Worm (Caenorhabditis elegans) whole organism, midembryonic: Measurements from ENCODE around the gene C06B8.3.

Experiments
- T22C8.4 ChIP-seq: fragments of 200-800 bp; sonication (Bioruptor generic); IDR thresholded peaks from 2 replicates; pipeline ENCODE4 v1.3.6; 2022; ENCODE audit warnings: missing genetic modification characterization, missing compliant biosample characterization
- cog-1 ChIP-seq: sonication (generic microtip); optimal IDR thresholded peaks from 2 replicates; lab custom pipeline; 2016; ENCODE audit warnings: missing genetic modification characterization, missing compliant biosample characterization
- flt-1 ChIP-seq: fragments of 200-800 bp; sonication (Bioruptor generic); IDR thresholded peaks from 2 replicates; pipeline ENCODE4 v1.3.6; 2022; ENCODE audit warnings: missing genetic modification characterization, missing compliant biosample characterization
- klf-2 ChIP-seq: fragments of 200-800 bp; sonication (Bioruptor generic); conservative IDR thresholded peaks from 2 replicates; pipeline ENCODE4 v1.3.6; 2022; ENCODE audit warnings: missing genetic modification reagents, missing genetic modification characterization, missing compliant biosample characterization
- med-1 ChIP-seq: sonication (generic microtip); optimal IDR thresholded peaks from 2 replicates; lab custom pipeline; 2017; ENCODE audit warnings: missing genetic modification characterization, mild to moderate bottlenecking, missing compliant biosample characterization, antibody characterized with exemption, missing genetic modification reagents; ENCODE audit not compliant: insufficient read depth
- ref-1 ChIP-seq: fragments of 200-800 bp; sonication (Bioruptor generic); conservative IDR thresholded peaks from 2 replicates; pipeline ENCODE4 v1.3.6; 2022; ENCODE audit warnings: missing genetic modification reagents, missing genetic modification characterization, missing compliant biosample characterization
- tab-1 ChIP-seq: fragments of 200-800 bp; sonication (Bioruptor generic); IDR thresholded peaks from 2 replicates; pipeline ENCODE4 v1.3.6; 2022; ENCODE audit warnings: missing genetic modification characterization, missing compliant biosample characterization
- ztf-23 ChIP-seq: fragments of 200-800 bp; sonication (Bioruptor generic); IDR thresholded peaks from 2 replicates; pipeline ENCODE4 v1.3.6; 2022; ENCODE audit warnings: missing genetic modification reagents, missing genetic modification characterization, missing compliant biosample characterization
- ztf-29 ChIP-seq: fragments of 200-800 bp; sonication (Bioruptor generic); IDR thresholded peaks from 2 replicates; pipeline ENCODE4 v1.3.6; 2022; ENCODE audit warnings: missing genetic modification reagents, missing genetic modification characterization, missing compliant biosample characterization

C06B8.3 gene

DNA sequence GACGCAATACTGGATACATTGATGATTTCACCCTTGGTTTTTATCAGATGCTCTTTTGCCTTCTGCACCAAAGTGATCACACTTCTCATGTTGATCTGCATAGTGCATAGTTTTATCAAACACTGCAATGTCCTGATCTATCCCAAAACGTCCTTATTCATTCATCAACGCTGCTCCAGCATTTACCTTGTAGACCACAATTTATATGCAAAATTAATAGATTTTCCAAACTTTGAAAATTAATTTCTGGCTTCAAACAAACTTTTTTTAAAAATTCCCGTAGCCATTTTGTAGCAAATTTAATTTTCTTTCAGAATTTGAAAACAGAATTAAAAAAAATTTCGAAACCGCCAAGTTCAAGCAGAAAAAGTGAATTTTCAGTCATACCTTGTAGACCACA lies at the start of gene C06B8.3:
TSS of gene C06B8.3 (minus strand) at position 101 of the 400 bp plus-strand sequence.
- TF ChIP-seq cog-1 (tag; lab: Kevin White, UChicago) (no peak), ref-1 (GFP tag; lab: Robert Waterston, UW) (no peak), med-1 (GFP tag; lab: Kevin White, UChicago) (no peak), tab-1 (no peak), klf-2 (GFP tag; lab: Robert Waterston, UW) (no peak), T22C8.4 (GFP tag; lab: Robert Waterston, UW) (no peak), ztf-23 (GFP tag; lab: Robert Waterston, UW) (no peak), ztf-29 (GFP tag; lab: Robert Waterston, UW) (no peak), flt-1 (GFP tag; lab: Robert Waterston, UW) (no peak)

DNA sequence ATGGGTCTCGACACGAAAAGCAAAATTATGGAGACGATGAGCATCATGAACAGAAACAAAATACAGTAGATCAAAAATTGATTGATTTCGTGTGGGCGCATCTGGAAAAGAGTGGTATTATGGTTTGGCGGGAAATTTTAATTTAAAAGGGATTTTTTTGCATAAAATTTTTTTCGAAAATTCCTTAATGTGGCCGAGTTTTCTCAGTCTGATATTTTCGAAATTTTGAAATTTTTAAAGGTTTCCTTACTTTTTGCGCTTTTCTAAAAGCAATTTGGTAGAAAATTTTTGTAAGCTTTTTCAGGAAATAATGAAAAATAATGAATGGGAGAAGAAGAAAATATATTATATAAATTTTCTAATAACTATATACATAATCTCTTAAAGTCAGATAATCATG lies 49.4 kb upstream of the C06B8.3 start, which contains the start of gene F21A3.2:
TSS of gene F21A3.2 (minus strand) at position 101 of the 400 bp plus-strand sequence.
- TF ChIP-seq med-1 (GFP tag; lab: Kevin White, UChicago), result no peak

- TF ChIP-seq ref-1 (GFP tag; lab: Robert Waterston, UW), result no peak
- no peak for TF ChIP-seq T22C8.4 (GFP tag; lab: Robert Waterston, UW)
- no peak for TF ChIP-seq tab-1
- TF ChIP-seq klf-2 (GFP tag; lab: Robert Waterston, UW), result no peak
- TF ChIP-seq med-1 (GFP tag; lab: Kevin White, UChicago), result no peak
- TF ChIP-seq ztf-23 (GFP tag; lab: Robert Waterston, UW), result no peak
- TF ChIP-seq flt-1 (GFP tag; lab: Robert Waterston, UW), result no peak
- no peak for TF ChIP-seq cog-1 (tag; lab: Kevin White, UChicago)
- no peak for TF ChIP-seq ztf-29 (GFP tag; lab: Robert Waterston, UW)
Measured at ce11 chrV:15533096-15533495, 48.7 kb upstream of the C06B8.3 start, which contains the start of gene F21A3.11. TSS of gene F21A3.11 (minus strand) at chrV:15533212.

- TF ChIP-seq flt-1 (GFP tag; lab: Robert Waterston, UW) (no peak), ztf-23 (GFP tag; lab: Robert Waterston, UW) (no peak), T22C8.4 (GFP tag; lab: Robert Waterston, UW) (no peak), med-1 (GFP tag; lab: Kevin White, UChicago) (no peak), ztf-29 (GFP tag; lab: Robert Waterston, UW) (no peak), tab-1 (no peak), cog-1 (tag; lab: Kevin White, UChicago) (no peak), ref-1 (GFP tag; lab: Robert Waterston, UW) (no peak), klf-2 (GFP tag; lab: Robert Waterston, UW) (no peak)
Measured at ce11 chrV:15529069-15529468, 44.6 kb upstream of the C06B8.3 start, which contains the start of gene srh-276. TSS of gene srh-276 (plus strand) at chrV:15529369.

- TF ChIP-seq klf-2 (GFP tag; lab: Robert Waterston, UW), result no peak
- no peak for TF ChIP-seq ztf-29 (GFP tag; lab: Robert Waterston, UW)
- no peak for TF ChIP-seq flt-1 (GFP tag; lab: Robert Waterston, UW)
- no peak for TF ChIP-seq tab-1
- TF ChIP-seq ztf-23 (GFP tag; lab: Robert Waterston, UW), result no peak
- no peak for TF ChIP-seq med-1 (GFP tag; lab: Kevin White, UChicago)
- no peak for TF ChIP-seq cog-1 (tag; lab: Kevin White, UChicago)
Measured at ce11 chrV:15521920-15522319, 37.5 kb upstream of the C06B8.3 start, which contains the start of gene lgc-31. TSS of gene lgc-31 (minus strand) at chrV:15522020.

DNA sequence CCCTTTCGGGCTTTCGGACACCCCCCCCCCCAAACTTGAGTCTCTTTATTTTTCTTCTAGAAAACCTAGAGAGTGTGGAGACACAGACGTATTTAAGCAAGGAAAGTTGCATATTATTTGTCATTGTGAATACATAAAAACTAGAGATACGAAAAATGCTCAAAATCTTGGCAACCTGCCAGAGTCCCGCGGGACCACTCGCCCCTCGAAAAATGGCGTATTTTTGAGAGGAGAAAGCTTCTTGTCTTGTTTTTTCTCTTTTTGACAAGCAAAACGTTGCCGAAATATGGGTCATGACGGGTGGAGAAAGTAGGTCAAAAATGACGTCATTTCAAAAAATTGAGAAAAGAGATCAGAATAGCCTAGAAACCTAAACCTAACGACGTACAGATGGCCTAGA lies 36.0 kb upstream of the C06B8.3 start:
- no peak for TF ChIP-seq flt-1 (GFP tag; lab: Robert Waterston, UW)
- TF ChIP-seq ref-1 (GFP tag; lab: Robert Waterston, UW), result no peak
- no peak for TF ChIP-seq T22C8.4 (GFP tag; lab: Robert Waterston, UW)
- no peak for TF ChIP-seq ztf-23 (GFP tag; lab: Robert Waterston, UW)
- TF ChIP-seq ztf-29 (GFP tag; lab: Robert Waterston, UW), result no peak
- TF ChIP-seq klf-2 (GFP tag; lab: Robert Waterston, UW), result no peak
- no peak for TF ChIP-seq cog-1 (tag; lab: Kevin White, UChicago)
- no peak for TF ChIP-seq tab-1
- no peak for TF ChIP-seq med-1 (GFP tag; lab: Kevin White, UChicago)

- TF ChIP-seq cog-1 (tag; lab: Kevin White, UChicago) (no peak), ztf-23 (GFP tag; lab: Robert Waterston, UW) (no peak), ztf-29 (GFP tag; lab: Robert Waterston, UW) (no peak), flt-1 (GFP tag; lab: Robert Waterston, UW) (no peak), klf-2 (GFP tag; lab: Robert Waterston, UW) (no peak), T22C8.4 (GFP tag; lab: Robert Waterston, UW) (no peak), ref-1 (GFP tag; lab: Robert Waterston, UW) (no peak), med-1 (GFP tag; lab: Kevin White, UChicago) (no peak), tab-1 (no peak)
Measured at ce11 chrV:15519845-15520244, 35.4 kb upstream of the C06B8.3 start.

DNA sequence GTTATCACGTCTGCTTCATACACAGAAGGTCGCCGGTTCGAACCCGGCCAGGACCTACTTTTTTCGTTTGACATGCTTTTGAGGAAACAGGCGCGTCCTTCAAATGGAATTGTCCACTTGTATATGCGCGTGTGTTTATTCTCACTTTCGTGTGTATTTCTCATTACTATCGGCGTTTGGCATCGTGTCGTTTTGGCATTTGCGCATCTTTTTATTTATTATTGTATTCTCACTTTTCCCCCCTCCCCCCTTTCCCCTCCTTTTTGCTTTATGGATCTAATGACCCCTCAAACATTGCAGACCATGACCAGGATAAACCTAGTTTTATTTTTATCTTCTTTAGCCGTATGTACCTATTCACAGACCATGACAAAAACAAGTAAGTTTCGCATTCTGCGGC lies 33.0 kb upstream of the C06B8.3 start, which contains the start of gene F21A3.3:
TSS of gene F21A3.3 (plus strand) at position 301 of the 400 bp plus-strand sequence.
- TF ChIP-seq T22C8.4 (GFP tag; lab: Robert Waterston, UW) (no peak), ztf-29 (GFP tag; lab: Robert Waterston, UW) (no peak), tab-1 (no peak)

DNA sequence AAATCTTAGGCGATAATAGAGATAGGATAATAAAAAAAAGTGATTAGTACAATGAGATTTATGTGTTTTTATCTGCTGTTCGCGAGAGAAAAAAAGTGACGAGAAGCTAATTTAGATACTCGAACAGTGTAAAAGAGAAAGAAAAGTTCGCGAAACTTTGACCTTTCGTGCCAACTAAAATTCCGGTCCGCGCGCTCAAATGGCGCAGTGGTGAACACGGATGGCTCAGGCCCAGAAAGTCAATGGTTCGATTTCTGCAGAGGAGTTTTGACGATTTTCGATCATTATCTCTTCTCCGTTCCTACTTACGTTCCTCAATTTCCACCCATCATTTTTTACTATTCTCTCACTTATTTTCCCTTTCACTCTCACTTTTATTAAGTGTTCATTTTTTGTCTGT lies 32.0 kb upstream of the C06B8.3 start:
- no peak for TF ChIP-seq med-1 (GFP tag; lab: Kevin White, UChicago)
- TF ChIP-seq cog-1 (tag; lab: Kevin White, UChicago), result no peak
- TF ChIP-seq flt-1 (GFP tag; lab: Robert Waterston, UW), result no peak
- TF ChIP-seq ztf-29 (GFP tag; lab: Robert Waterston, UW), result no peak
- TF ChIP-seq T22C8.4 (GFP tag; lab: Robert Waterston, UW), result no peak
- TF ChIP-seq ref-1 (GFP tag; lab: Robert Waterston, UW), result no peak
- TF ChIP-seq klf-2 (GFP tag; lab: Robert Waterston, UW), result no peak
- TF ChIP-seq ztf-23 (GFP tag; lab: Robert Waterston, UW), result no peak
- no peak for TF ChIP-seq tab-1
